Worm (Caenorhabditis elegans) whole organism, L1 larva: ENCODE results near the gene rsks-1.

Experiments used
- C34B4.2 ChIP-seq: sonication (generic microtip); optimal IDR thresholded peaks from 2 replicates; lab custom pipeline; 2017; ENCODE audit warnings: mild to moderate bottlenecking, missing genetic modification characterization, missing compliant biosample characterization
- F16B12.6 ChIP-seq: fragments of 150-350 bp; optimal IDR thresholded peaks from 2 replicates; lab custom pipeline; 2014; ENCODE audit warnings: missing biosample characterization, missing genetic modification characterization
- ama-1 ChIP-seq: fragments of 150-350 bp; optimal IDR thresholded peaks from 2 replicates; lab custom pipeline; 2014
- blmp-1 ChIP-seq: fragments of 150-350 bp; optimal IDR thresholded peaks from 2 replicates; lab custom pipeline; 2014; ENCODE audit warnings: missing biosample characterization, missing genetic modification characterization
- ceh-63 ChIP-seq: fragments of 200-800 bp; sonication (Bioruptor generic); optimal IDR thresholded peaks from 2 replicates; lab custom pipeline; 2018; ENCODE audit warnings: mild to moderate bottlenecking, missing genetic modification characterization, missing compliant biosample characterization
- ceh-88 ChIP-seq: fragments of 200-800 bp; sonication (Bioruptor generic); IDR thresholded peaks from 2 replicates; pipeline ENCODE4 v1.3.6; 2022; ENCODE audit warnings: missing genetic modification characterization, missing compliant biosample characterization
- ceh-90 ChIP-seq: sonication (generic microtip); optimal IDR thresholded peaks from 2 replicates; lab custom pipeline; 2016; ENCODE audit warnings: missing genetic modification characterization, missing compliant biosample characterization
- ces-1 ChIP-seq: fragments of 150-350 bp; optimal IDR thresholded peaks from 2 replicates; lab custom pipeline; 2014; ENCODE audit warnings: missing biosample characterization, missing genetic modification reagents, missing genetic modification characterization
- egl-13 ChIP-seq: sonication (generic microtip); optimal IDR thresholded peaks from 2 replicates; lab custom pipeline; 2016; ENCODE audit warnings: missing genotype, missing genetic modification reagents, missing genetic modification characterization, missing compliant biosample characterization
- egl-27 ChIP-seq, 2 experiments: fragments of 150-350 bp in 1 of 2; sonication (generic microtip); optimal IDR thresholded peaks; 3 replicates each; lab custom pipeline; 2017 to 2018; ENCODE audit warnings: missing biosample characterization in 2 of 2, missing genetic modification characterization in 2 of 2, missing genetic modification reagents in 2 of 2
- elt-3 ChIP-seq, 6 experiments: fragments of 150-350 bp in 1 of 6; sonication (generic microtip); optimal IDR thresholded peaks; 2 replicates each; lab custom pipeline; 2017 to 2018; ENCODE audit warnings: missing biosample characterization in 6 of 6, missing genetic modification characterization in 6 of 6, inconsistent platforms in 1 of 6
- fkh-4 ChIP-seq: sonication (generic microtip); optimal IDR thresholded peaks from 2 replicates; lab custom pipeline; 2016; ENCODE audit warnings: missing compliant biosample characterization, missing genetic modification characterization, borderline replicate concordance
- fos-1 ChIP-seq: fragments of 150-350 bp; optimal IDR thresholded peaks from 2 replicates; lab custom pipeline; 2014; ENCODE audit warnings: missing biosample characterization, missing genetic modification characterization
- grh-1 ChIP-seq: fragments of 200-800 bp; sonication (Bioruptor generic); IDR thresholded peaks from 2 replicates; pipeline ENCODE4 v1.3.6; 2022; ENCODE audit warnings: missing genetic modification reagents, missing genetic modification characterization, missing compliant biosample characterization
- hlh-4 ChIP-seq: sonication (generic microtip); optimal IDR thresholded peaks from 2 replicates; lab custom pipeline; 2016; ENCODE audit warnings: mild to moderate bottlenecking, missing genetic modification characterization, missing compliant biosample characterization
- irx-1 ChIP-seq: sonication (generic microtip); optimal IDR thresholded peaks from 2 replicates; lab custom pipeline; 2016; ENCODE audit warnings: missing genetic modification characterization, missing compliant biosample characterization
- isw-1 ChIP-seq: fragments of 200-800 bp; sonication (Bioruptor generic); IDR thresholded peaks from 2 replicates; pipeline ENCODE4 v1.3.6; 2022; ENCODE audit warnings: missing genetic modification characterization, missing compliant biosample characterization
- jun-1 ChIP-seq: fragments of 150-350 bp; optimal IDR thresholded peaks from 2 replicates; lab custom pipeline; 2014; ENCODE audit warnings: missing biosample characterization, missing genetic modification reagents, missing genetic modification characterization
- lin-14 ChIP-seq: fragments of 200-800 bp; sonication (Bioruptor generic); optimal IDR thresholded peaks from 2 replicates; lab custom pipeline; 2018; ENCODE audit warnings: mild to moderate bottlenecking, missing genetic modification characterization, moderate library complexity, missing compliant biosample characterization
- lsy-2 ChIP-seq, 2 experiments: fragments of 150-350 bp; optimal IDR thresholded peaks; 2 replicates each; lab custom pipeline; 2014; ENCODE audit warnings: missing biosample characterization in 2 of 2, missing genetic modification characterization in 2 of 2
- mdl-1 ChIP-seq, 2 experiments: fragments of 150-350 bp; optimal IDR thresholded peaks; 2 replicates each; lab custom pipeline; 2014 to 2017; ENCODE audit warnings: missing biosample characterization in 2 of 2, missing genetic modification characterization in 2 of 2, inconsistent platforms in 1 of 2
- mep-1 ChIP-seq: fragments of 150-350 bp; optimal IDR thresholded peaks from 2 replicates; lab custom pipeline; 2014; ENCODE audit warnings: missing biosample characterization, missing genetic modification characterization
- nhr-11 ChIP-seq: fragments of 150-350 bp; optimal IDR thresholded peaks from 2 replicates; lab custom pipeline; 2014; ENCODE audit warnings: missing biosample characterization, missing genetic modification characterization
- nhr-12 ChIP-seq: sonication (generic microtip); optimal IDR thresholded peaks from 2 replicates; lab custom pipeline; 2017; ENCODE audit warnings: missing biosample characterization, missing genetic modification characterization
- nhr-19 ChIP-seq: fragments of 200-800 bp; sonication (Bioruptor generic); conservative IDR thresholded peaks from 2 replicates; pipeline ENCODE4 v1.3.6; 2022; ENCODE audit warnings: missing genetic modification characterization, missing compliant biosample characterization
- nhr-237 ChIP-seq: fragments of 150-350 bp; optimal IDR thresholded peaks from 2 replicates; lab custom pipeline; 2014; ENCODE audit warnings: missing biosample characterization, missing genetic modification characterization
- nhr-28 ChIP-seq: fragments of 150-350 bp; optimal IDR thresholded peaks from 2 replicates; lab custom pipeline; 2014; ENCODE audit warnings: missing biosample characterization, missing genetic modification characterization
- nhr-71 ChIP-seq: sonication (generic microtip); optimal IDR thresholded peaks from 2 replicates; lab custom pipeline; 2016; ENCODE audit warnings: mild to moderate bottlenecking, missing genetic modification characterization, moderate library complexity, missing compliant biosample characterization
- nhr-76 ChIP-seq: sonication (generic microtip); optimal IDR thresholded peaks from 2 replicates; lab custom pipeline; 2017; ENCODE audit warnings: missing biosample characterization, missing genetic modification characterization
- nhr-77 ChIP-seq: fragments of 150-350 bp; optimal IDR thresholded peaks from 2 replicates; lab custom pipeline; 2014; ENCODE audit warnings: missing biosample characterization, missing genetic modification characterization
- nhr-84 ChIP-seq: sonication (generic microtip); optimal IDR thresholded peaks from 2 replicates; lab custom pipeline; 2017; ENCODE audit warnings: missing biosample characterization, missing genetic modification characterization
- nhr-85 ChIP-seq: sonication (generic microtip); peaks from one replicate; lab custom pipeline; 2016; ENCODE audit warnings: missing genetic modification characterization, inconsistent platforms, missing compliant biosample characterization
- pax-3 ChIP-seq: fragments of 200-800 bp; sonication (Bioruptor generic); optimal IDR thresholded peaks from 2 replicates; lab custom pipeline; 2018; ENCODE audit warnings: mild to moderate bottlenecking, missing genetic modification characterization, moderate library complexity, missing compliant biosample characterization
- rnt-1 ChIP-seq: sonication (generic microtip); optimal IDR thresholded peaks from 2 replicates; lab custom pipeline; 2016; ENCODE audit warnings: mild to moderate bottlenecking, missing genetic modification characterization, moderate library complexity, missing compliant biosample characterization
- snpc-4 ChIP-seq: fragments of 150-350 bp; optimal IDR thresholded peaks from 2 replicates; lab custom pipeline; 2014; ENCODE audit warnings: missing biosample characterization, missing genetic modification characterization
- sox-4 ChIP-seq: sonication (generic microtip); optimal IDR thresholded peaks from 2 replicates; lab custom pipeline; 2016; ENCODE audit warnings: missing genetic modification characterization, missing compliant biosample characterization
- tlp-1 ChIP-seq: fragments of 150-350 bp; optimal IDR thresholded peaks from 2 replicates; lab custom pipeline; 2014; ENCODE audit warnings: missing biosample characterization, missing genetic modification characterization
- unc-130 ChIP-seq: fragments of 150-350 bp; optimal IDR thresholded peaks from 2 replicates; lab custom pipeline; 2017; ENCODE audit warnings: missing biosample characterization, missing genetic modification characterization, inconsistent platforms
- unc-30 ChIP-seq: sonication (generic microtip); optimal IDR thresholded peaks from 2 replicates; lab custom pipeline; 2017; ENCODE audit warnings: missing biosample characterization, missing genetic modification characterization
- unc-62 ChIP-seq: fragments of 150-350 bp; optimal IDR thresholded peaks from 2 replicates; lab custom pipeline; 2014; ENCODE audit warnings: missing biosample characterization, missing genetic modification reagents, missing genetic modification characterization
- unc-86 ChIP-seq: sonication (generic microtip); optimal IDR thresholded peaks from 2 replicates; lab custom pipeline; 2016; ENCODE audit warnings: missing genetic modification characterization, missing compliant biosample characterization
- vab-15 ChIP-seq: sonication (generic microtip); optimal IDR thresholded peaks from 2 replicates; lab custom pipeline; 2017; ENCODE audit warnings: missing genotype, mild to moderate bottlenecking, missing genetic modification characterization, missing compliant biosample characterization
- xbp-1 ChIP-seq: sonication (generic microtip); optimal IDR thresholded peaks from 2 replicates; lab custom pipeline; 2016; ENCODE audit warnings: missing genetic modification characterization, missing compliant biosample characterization
- zag-1 ChIP-seq: fragments of 150-350 bp; optimal IDR thresholded peaks from 2 replicates; lab custom pipeline; 2014; ENCODE audit warnings: missing biosample characterization, missing genetic modification characterization
- zip-4 ChIP-seq: fragments of 200-800 bp; sonication (Bioruptor generic); optimal IDR thresholded peaks from 2 replicates; lab custom pipeline; 2018; ENCODE audit warnings: mild to moderate bottlenecking, missing genetic modification characterization, moderate library complexity, missing compliant biosample characterization
- ztf-11 ChIP-seq, 2 experiments: sonication (generic microtip); optimal IDR thresholded peaks; 2 replicates each; lab custom pipeline; 2016 to 2017; ENCODE audit warnings: missing genetic modification characterization in 2 of 2, missing biosample characterization in 1 of 2, missing compliant biosample characterization in 1 of 2

Gene rsks-1

ce11 chrIII:11262089-11262488 lies 17.2 kb downstream of the rsks-1 start (continued):
- TF ChIP-seq unc-130 (tag; lab: Kevin White, UChicago) (no peak), snpc-4 (tag; lab: Kevin White, UChicago) (no peak), nhr-12 (tag; lab: Kevin White, UChicago) (no peak), blmp-1 (tag; lab: Kevin White, UChicago) (peak; percentile 69), egl-27 (tag; optimal IDR thresholded peaks at IDR 0.05; lab: Kevin White, UChicago) (no peak), mdl-1 (tag; optimal IDR thresholded peaks at IDR 0.05; lab: Kevin White, UChicago) (no peak), irx-1 (no peak), grh-1 (GFP tag; lab: Robert Waterston, UW) (peak; percentile 75), nhr-77 (tag; lab: Kevin White, UChicago) (no peak), nhr-19 (GFP tag; lab: Robert Waterston, UW) (no peak), ceh-88 (no peak), nhr-71 (tag; lab: Kevin White, UChicago) (peak; percentile 14), nhr-237 (tag; lab: Kevin White, UChicago) (no peak), unc-86 (tag; lab: Kevin White, UChicago) (no peak), nhr-11 (tag; lab: Kevin White, UChicago) (no peak), xbp-1 (tag; lab: Kevin White, UChicago) (no peak), vab-15 (tag; lab: Kevin White, UChicago) (no peak), fkh-4 (tag; lab: Kevin White, UChicago) (no peak), lsy-2 (tag; optimal IDR thresholded peaks at IDR 0.05; lab: Kevin White, UChicago) (peak in 1 of 2 experiments; percentile 38), zip-4 (no peak), isw-1 (GFP tag; lab: Robert Waterston, UW) (no peak), F16B12.6 (no peak), nhr-84 (tag; lab: Kevin White, UChicago) (no peak), egl-13 (tag; lab: Kevin White, UChicago) (no peak), mep-1 (tag; lab: Kevin White, UChicago) (peak; percentile 45), ztf-11 (tag; optimal IDR thresholded peaks at IDR 0.05; lab: Kevin White, UChicago) (no peak), ces-1 (no peak), fos-1 (tag; lab: Kevin White, UChicago) (no peak), sox-4 (tag; lab: Kevin White, UChicago) (no peak), pax-3 (no peak), elt-3 (tag; optimal IDR thresholded peaks at IDR 0.05; lab: Kevin White, UChicago) (peak in 2 of 6 experiments; percentile 30 to 41), unc-62 (GFP tag; lab: Kevin White, UChicago) (no peak), jun-1 (tag; lab: Kevin White, UChicago) (no peak), zag-1 (tag; lab: Kevin White, UChicago) (no peak), ceh-63 (GFP tag; lab: Kevin White, UChicago) (no peak), nhr-28 (tag; lab: Kevin White, UChicago) (no peak), nhr-85 (peak; percentile 95), rnt-1 (tag; lab: Kevin White, UChicago) (no peak), tlp-1 (no peak), ceh-90 (tag; lab: Kevin White, UChicago) (no peak), unc-30 (tag; lab: Kevin White, UChicago) (no peak), lin-14 (GFP tag; lab: Kevin White, UChicago) (peak; percentile 71), hlh-4 (tag; lab: Kevin White, UChicago) (no peak), C34B4.2 (tag; lab: Kevin White, UChicago) (no peak), ama-1 (lab: Kevin White, UChicago) (no peak), nhr-76 (tag; lab: Kevin White, UChicago) (no peak)
